Worm (Caenorhabditis elegans) whole organism, young adult: Measurements from ENCODE around the gene immt-1.

ENCODE experiments used
- B0035.1 ChIP-seq: sonication (generic microtip); optimal IDR thresholded peaks from 2 replicates; lab custom pipeline; 2016; ENCODE audit warnings: missing genetic modification characterization, mild to moderate bottlenecking, missing compliant biosample characterization, missing genotype, missing genetic modification reagents
- C06A6.2 ChIP-seq: fragments of 200-800 bp; sonication (Bioruptor generic); conservative IDR thresholded peaks from 2 replicates; pipeline ENCODE4 v1.3.6; 2022; ENCODE audit warnings: missing genetic modification characterization, missing compliant biosample characterization
- D2030.7 ChIP-seq: fragments of 200-800 bp; sonication (Bioruptor generic); IDR thresholded peaks from 2 replicates; pipeline ENCODE4 v1.3.6; 2022; ENCODE audit warnings: missing genetic modification reagents, missing genetic modification characterization, missing compliant biosample characterization
- F22D6.2 ChIP-seq: sonication (generic microtip); optimal IDR thresholded peaks from 2 replicates; lab custom pipeline; 2016; ENCODE audit warnings: mild to moderate bottlenecking, missing genetic modification characterization, missing compliant biosample characterization
- F23B12.7 ChIP-seq: sonication (generic microtip); optimal IDR thresholded peaks from 2 replicates; lab custom pipeline; 2017; ENCODE audit warnings: missing genetic modification characterization, mild to moderate bottlenecking, missing compliant biosample characterization, antibody characterized with exemption, moderate library complexity; ENCODE audit not compliant: insufficient read depth
- F33H1.4 ChIP-seq: fragments of 200-800 bp; sonication (Bioruptor generic); IDR thresholded peaks from 2 replicates; pipeline ENCODE4 v1.3.6; 2022; ENCODE audit warnings: missing genetic modification reagents, missing genetic modification characterization, missing compliant biosample characterization
- F37B4.10 ChIP-seq: fragments of 200-800 bp; sonication (Bioruptor generic); IDR thresholded peaks from 2 replicates; pipeline ENCODE4 v1.3.6; 2022; ENCODE audit warnings: missing genetic modification characterization, missing compliant biosample characterization
- F39B2.1 ChIP-seq: fragments of 200-800 bp; sonication (Bioruptor generic); IDR thresholded peaks from 2 replicates; pipeline ENCODE4 v1.3.6; 2022; ENCODE audit warnings: missing genetic modification reagents, missing genetic modification characterization, missing compliant biosample characterization
- F49E8.2 ChIP-seq: sonication (generic microtip); optimal IDR thresholded peaks from 3 replicates; lab custom pipeline; 2017; ENCODE audit warnings: missing genetic modification characterization, mild to moderate bottlenecking, missing compliant biosample characterization, antibody characterized with exemption, moderate library complexity; ENCODE audit not compliant: insufficient read depth
- K12H6.12 ChIP-seq: fragments of 200-800 bp; sonication (Bioruptor generic); optimal IDR thresholded peaks from 2 replicates; lab custom pipeline; 2018; ENCODE audit warnings: mild to moderate bottlenecking, missing genetic modification characterization, missing compliant biosample characterization
- ZK185.1 ChIP-seq: sonication (generic microtip); optimal IDR thresholded peaks from 2 replicates; lab custom pipeline; 2016; ENCODE audit warnings: mild to moderate bottlenecking, missing genetic modification characterization, missing compliant biosample characterization; ENCODE audit not compliant: poor library complexity, severe bottlenecking
- ama-1 ChIP-seq, 3 experiments: fragments of 150-350 bp in 1 of 3; sonication (generic microtip) in 2 of 3; optimal IDR thresholded peaks; 2 replicates each; lab custom pipeline; 2014 to 2018; ENCODE audit warnings: missing biosample characterization in 2 of 3, missing genetic modification characterization in 2 of 3, missing genetic modification reagents in 2 of 3
- bed-1 ChIP-seq: fragments of 200-800 bp; sonication (Bioruptor generic); IDR thresholded peaks from 2 replicates; pipeline ENCODE4 v1.3.6; 2022; ENCODE audit warnings: missing genetic modification reagents, missing genetic modification characterization, missing compliant biosample characterization
- bed-2 ChIP-seq: fragments of 200-800 bp; sonication (Bioruptor generic); IDR thresholded peaks from 2 replicates; pipeline ENCODE4 v1.3.6; 2022; ENCODE audit warnings: missing genetic modification reagents, missing genetic modification characterization, missing compliant biosample characterization
- cebp-1 ChIP-seq, 2 experiments: fragments of 200-800 bp in 1 of 2; sonication (Bioruptor generic) in 1 of 2; sonication (generic microtip) in 1 of 2; IDR thresholded peaks in 1 of 2; optimal IDR thresholded peaks in 1 of 2; 2 replicates each; pipeline versions ENCODE4 v1.3.6 to Lab custom; 2017 to 2022; ENCODE audit warnings: missing compliant biosample characterization in 2 of 2, missing genetic modification characterization in 2 of 2, mild to moderate bottlenecking in 1 of 2, missing genetic modification reagents in 1 of 2, moderate library complexity in 1 of 2
- cebp-2 ChIP-seq: fragments of 200-800 bp; sonication (Bioruptor generic); IDR thresholded peaks from 2 replicates; pipeline ENCODE4 v1.3.6; 2022; ENCODE audit warnings: missing genetic modification characterization, missing compliant biosample characterization
- ceh-27 ChIP-seq: fragments of 200-800 bp; sonication (Bioruptor generic); optimal IDR thresholded peaks from 2 replicates; lab custom pipeline; 2018; ENCODE audit warnings: mild to moderate bottlenecking, missing genetic modification characterization, moderate library complexity, missing compliant biosample characterization
- ceh-91 ChIP-seq: fragments of 200-800 bp; sonication (Bioruptor generic); IDR thresholded peaks from 2 replicates; pipeline ENCODE4 v1.3.6; 2022; ENCODE audit warnings: missing genetic modification reagents, missing genetic modification characterization, missing compliant biosample characterization
- dox-1 ChIP-seq: fragments of 200-800 bp; sonication (Bioruptor generic); IDR thresholded peaks from 2 replicates; pipeline ENCODE4 v1.3.6; 2022; ENCODE audit warnings: missing genetic modification reagents, missing genetic modification characterization, missing compliant biosample characterization
- dpff-1 ChIP-seq: sonication (generic microtip); optimal IDR thresholded peaks from 2 replicates; lab custom pipeline; 2017; ENCODE audit warnings: mild to moderate bottlenecking, missing genetic modification characterization, missing compliant biosample characterization
- efl-1 ChIP-seq: fragments of 150-350 bp; optimal IDR thresholded peaks from 2 replicates; lab custom pipeline; 2014; ENCODE audit warnings: missing biosample characterization, missing genetic modification reagents, missing genetic modification characterization
- egrh-3 ChIP-seq: fragments of 200-800 bp; sonication (Bioruptor generic); IDR thresholded peaks from 2 replicates; pipeline ENCODE4 v1.3.6; 2022; ENCODE audit warnings: missing genetic modification reagents, missing genetic modification characterization, missing compliant biosample characterization
- him-1 ChIP-seq: sonication (generic microtip); optimal IDR thresholded peaks from 2 replicates; lab custom pipeline; 2016; ENCODE audit warnings: missing genotype, missing genetic modification reagents, missing genetic modification characterization, missing compliant biosample characterization
- hlh-12 ChIP-seq: sonication (generic microtip); optimal IDR thresholded peaks from 2 replicates; lab custom pipeline; 2016; ENCODE audit warnings: missing genetic modification characterization, missing compliant biosample characterization
- hmg-1.2 ChIP-seq: fragments of 200-800 bp; sonication (Bioruptor generic); IDR thresholded peaks from 2 replicates; pipeline ENCODE4 v1.3.6; 2022; ENCODE audit warnings: missing genetic modification reagents, missing genetic modification characterization, missing compliant biosample characterization
- lag-1 ChIP-seq: fragments of 200-800 bp; sonication (Bioruptor generic); IDR thresholded peaks from 2 replicates; pipeline ENCODE4 v1.3.6; 2022; ENCODE audit warnings: missing genetic modification reagents, missing genetic modification characterization, missing compliant biosample characterization
- lsl-1 ChIP-seq: fragments of 200-800 bp; sonication (Bioruptor generic); optimal IDR thresholded peaks from 2 replicates; lab custom pipeline; 2018; ENCODE audit warnings: mild to moderate bottlenecking, missing genetic modification characterization, moderate library complexity, missing compliant biosample characterization
- madf-3 ChIP-seq: fragments of 200-800 bp; sonication (Bioruptor generic); IDR thresholded peaks from 2 replicates; pipeline ENCODE4 v1.3.6; 2022; ENCODE audit warnings: missing genetic modification reagents, missing genetic modification characterization, missing compliant biosample characterization
- mel-28 ChIP-seq: sonication (generic microtip); optimal IDR thresholded peaks from 2 replicates; lab custom pipeline; 2016; ENCODE audit warnings: borderline replicate concordance, mild to moderate bottlenecking, missing genetic modification characterization, missing compliant biosample characterization
- nhr-120 ChIP-seq: fragments of 200-800 bp; sonication (Bioruptor generic); IDR thresholded peaks from 2 replicates; pipeline ENCODE4 v1.3.6; 2022; ENCODE audit warnings: missing genetic modification characterization, missing compliant biosample characterization
- nhr-179 ChIP-seq: sonication (generic microtip); optimal IDR thresholded peaks from 2 replicates; lab custom pipeline; 2016; ENCODE audit warnings: mild to moderate bottlenecking, missing genetic modification characterization, missing compliant biosample characterization
- nhr-80 ChIP-seq: sonication (generic microtip); optimal IDR thresholded peaks from 2 replicates; lab custom pipeline; 2016; ENCODE audit warnings: missing genetic modification characterization, missing compliant biosample characterization
- nhr-90 ChIP-seq: sonication (generic microtip); optimal IDR thresholded peaks from 2 replicates; lab custom pipeline; 2016; ENCODE audit warnings: missing genotype, mild to moderate bottlenecking, missing genetic modification characterization, missing compliant biosample characterization
- pha-4 ChIP-seq: fragments of 150-350 bp; sonication (generic microtip); optimal IDR thresholded peaks from 2 replicates; lab custom pipeline; 2014; ENCODE audit warnings: missing biosample characterization, missing genetic modification reagents, missing genetic modification characterization
- rec-8 ChIP-seq, 2 experiments: sonication (generic microtip); optimal IDR thresholded peaks; 2 replicates each; lab custom pipeline; 2016; ENCODE audit warnings: mild to moderate bottlenecking in 2 of 2, missing genetic modification characterization in 2 of 2, missing genetic modification reagents in 2 of 2, missing genotype in 2 of 2, missing biosample characterization in 1 of 2, missing compliant biosample characterization in 1 of 2, moderate library complexity in 1 of 2
- snpc-1.3 ChIP-seq: sonication (generic microtip); optimal IDR thresholded peaks from 2 replicates; lab custom pipeline; 2017; ENCODE audit warnings: missing genetic modification characterization, mild to moderate bottlenecking, missing compliant biosample characterization, antibody characterized with exemption, moderate library complexity, missing genotype, missing genetic modification reagents; ENCODE audit not compliant: insufficient read depth
- sptf-2 ChIP-seq: fragments of 200-800 bp; sonication (Bioruptor generic); optimal IDR thresholded peaks from 2 replicates; lab custom pipeline; 2018; ENCODE audit warnings: mild to moderate bottlenecking, missing genetic modification characterization, missing compliant biosample characterization
- tlf-1 ChIP-seq: fragments of 200-800 bp; sonication (Bioruptor generic); optimal IDR thresholded peaks from 2 replicates; lab custom pipeline; 2018; ENCODE audit warnings: mild to moderate bottlenecking, missing genetic modification characterization, missing compliant biosample characterization
- unc-62 ChIP-seq: fragments of 150-350 bp; optimal IDR thresholded peaks from 2 replicates; lab custom pipeline; 2014; ENCODE audit warnings: missing biosample characterization, missing genetic modification reagents, missing genetic modification characterization
- zfh-2 ChIP-seq: fragments of 200-800 bp; sonication (Bioruptor generic); conservative IDR thresholded peaks from 2 replicates; pipeline ENCODE4 v1.3.6; 2022; ENCODE audit warnings: missing genetic modification reagents, missing genetic modification characterization, missing compliant biosample characterization
- zim-3 ChIP-seq: sonication (generic microtip); optimal IDR thresholded peaks from 2 replicates; lab custom pipeline; 2017; ENCODE audit warnings: mild to moderate bottlenecking, missing genetic modification characterization, moderate library complexity, missing compliant biosample characterization
- ztf-18 ChIP-seq: sonication (generic microtip); optimal IDR thresholded peaks from 2 replicates; lab custom pipeline; 2016; ENCODE audit warnings: missing genotype, mild to moderate bottlenecking, missing genetic modification characterization, missing compliant biosample characterization
- ztf-22 ChIP-seq: fragments of 200-800 bp; sonication (Bioruptor generic); optimal IDR thresholded peaks from 2 replicates; lab custom pipeline; 2018; ENCODE audit warnings: mild to moderate bottlenecking, missing genetic modification characterization, moderate library complexity, missing compliant biosample characterization
- ztf-26 ChIP-seq: sonication (generic microtip); optimal IDR thresholded peaks from 2 replicates; lab custom pipeline; 2017; ENCODE audit warnings: missing genetic modification characterization, missing compliant biosample characterization
- ztf-3 ChIP-seq: fragments of 200-800 bp; sonication (Bioruptor generic); optimal IDR thresholded peaks from 2 replicates; lab custom pipeline; 2018; ENCODE audit warnings: mild to moderate bottlenecking, missing genetic modification characterization, missing compliant biosample characterization

immt-1 gene

DNA sequence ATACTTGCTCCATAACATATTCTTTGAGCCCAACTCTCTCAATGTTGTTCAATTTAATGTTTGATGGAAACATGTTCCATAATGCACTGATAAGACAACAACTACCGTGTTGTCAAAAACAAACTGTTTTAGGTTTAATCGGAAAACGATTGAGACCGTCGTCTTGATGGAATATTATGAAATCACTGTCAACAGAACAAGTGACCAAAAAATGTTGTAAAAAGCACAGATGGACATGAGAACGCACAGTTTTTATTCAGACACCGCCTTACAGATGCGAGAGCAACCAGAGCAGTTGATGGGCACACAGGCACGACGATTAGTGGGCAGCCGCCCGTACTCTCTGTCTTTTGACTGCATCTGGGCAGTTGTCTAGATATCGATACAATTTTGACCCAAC, 6.0 kb upstream of the immt-1 start:
- TF ChIP-seq F33H1.4 (GFP tag; lab: Robert Waterston, UW) (no peak), dpff-1 (tag; lab: Kevin White, UChicago) (no peak), F49E8.2 (tag; lab: Kevin White, UChicago) (no peak), zim-3 (tag; lab: Kevin White, UChicago) (no peak), F37B4.10 (GFP tag; lab: Robert Waterston, UW) (no peak), sptf-2 (GFP tag; lab: Kevin White, UChicago) (no peak), unc-62 (GFP tag; lab: Kevin White, UChicago) (peak; percentile 87), F39B2.1 (GFP tag; lab: Robert Waterston, UW) (no peak), ztf-26 (tag; lab: Kevin White, UChicago) (no peak), ztf-22 (GFP tag; lab: Kevin White, UChicago) (peak; percentile 1), nhr-80 (peak; percentile 82), dox-1 (GFP tag; lab: Robert Waterston, UW) (peak; percentile 48; the same call in 1 of the 2 replicates), ama-1 (optimal IDR thresholded peaks at IDR 0.05; lab: Kevin White, UChicago) (no peak), ama-1 (GFP tag; optimal IDR thresholded peaks at IDR 0.05; lab: Kevin White, UChicago) (no peak), lag-1 (GFP tag; lab: Robert Waterston, UW) (no peak), F22D6.2 (tag; lab: Kevin White, UChicago) (no peak), ceh-91 (GFP tag; lab: Robert Waterston, UW) (no peak), tlf-1 (GFP tag; lab: Kevin White, UChicago) (no peak), cebp-1 (GFP tag; IDR thresholded peaks at IDR 0.05; lab: Robert Waterston, UW) (peak; percentile 88), cebp-1 (tag; optimal IDR thresholded peaks at IDR 0.05; lab: Kevin White, UChicago) (peak; percentile 90), cebp-2 (GFP tag; lab: Robert Waterston, UW) (no peak), efl-1 (GFP tag; lab: Kevin White, UChicago) (no peak), ceh-27 (GFP tag; lab: Kevin White, UChicago) (no peak), mel-28 (tag; lab: Kevin White, UChicago) (no peak), nhr-90 (tag; lab: Kevin White, UChicago) (no peak), him-1 (tag; lab: Kevin White, UChicago) (no peak), ztf-3 (GFP tag; lab: Kevin White, UChicago) (no peak), lsl-1 (no peak), C06A6.2 (no peak), hlh-12 (tag; lab: Kevin White, UChicago) (no peak), pha-4 (tag; lab: Kevin White, UChicago) (peak; percentile 39)

DNA sequence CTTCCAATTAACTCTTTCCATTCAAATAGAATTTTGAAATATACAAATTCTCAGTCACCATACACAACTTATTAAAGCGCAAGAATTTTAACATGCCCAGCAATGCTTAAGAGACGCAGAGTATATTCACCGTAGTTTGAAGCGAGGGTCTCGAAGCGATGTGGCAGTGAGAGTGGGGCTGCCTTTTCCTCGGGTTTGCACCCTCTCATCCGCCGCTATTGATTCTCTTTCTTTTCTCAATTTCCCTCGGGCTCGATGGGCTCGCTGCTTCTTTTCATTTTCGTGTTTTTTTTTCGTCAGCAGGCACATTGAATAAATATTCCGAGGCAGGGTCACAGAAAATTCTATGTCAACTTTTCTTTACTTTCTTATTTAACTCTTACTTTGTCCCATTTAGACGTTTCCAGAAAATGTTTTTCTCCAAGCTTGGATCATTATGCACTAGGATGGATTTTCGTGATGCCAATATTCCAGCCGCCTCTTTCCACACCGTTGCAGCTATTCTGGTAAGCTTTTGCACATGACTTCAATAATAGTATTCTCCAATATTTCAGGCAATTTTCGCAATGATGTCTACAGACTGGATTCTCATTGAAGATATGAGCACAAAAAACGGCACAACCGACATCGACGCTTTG, 1.7 kb upstream of the immt-1 start, which contains the start of gene T14G11.1:
Gene T14G11.1 (plus strand): TSS at position 408 of the 638 bp plus-strand sequence.
- TF ChIP-seq cebp-2 (GFP tag; lab: Robert Waterston, UW) = no peak
- TF ChIP-seq K12H6.12 (tag; lab: Kevin White, UChicago) = peak; percentile 26
- TF ChIP-seq D2030.7 (GFP tag; lab: Robert Waterston, UW) = no peak
- no peak for TF ChIP-seq madf-3
- TF ChIP-seq B0035.1 (tag; lab: Kevin White, UChicago) = no peak
- TF ChIP-seq snpc-1.3 (tag; lab: Kevin White, UChicago) = no peak
- no peak for TF ChIP-seq nhr-179
- no peak for TF ChIP-seq egrh-3 (GFP tag; lab: Robert Waterston, UW)
- no peak for TF ChIP-seq lsl-1
- TF ChIP-seq nhr-120 (GFP tag; lab: Robert Waterston, UW) = no peak
- peak; percentile 45; the same call in 1 of the 2 replicates for TF ChIP-seq dox-1 (GFP tag; lab: Robert Waterston, UW)
- peak; percentile 36 for TF ChIP-seq pha-4 (tag; lab: Kevin White, UChicago)
- TF ChIP-seq cebp-1 (GFP tag; IDR thresholded peaks at IDR 0.05; lab: Robert Waterston, UW) = 0 out of 2 replicates have a peak, but pooled peaks have one; percentile 15
- peak; percentile 60 for TF ChIP-seq cebp-1 (tag; optimal IDR thresholded peaks at IDR 0.05; lab: Kevin White, UChicago)
- TF ChIP-seq bed-1 (GFP tag; lab: Robert Waterston, UW) = no peak
- no peak for TF ChIP-seq rec-8 (tag; optimal IDR thresholded peaks at IDR 0.05; lab: Kevin White, UChicago)
- no peak for TF ChIP-seq hlh-12 (tag; lab: Kevin White, UChicago)
- TF ChIP-seq bed-2 (GFP tag; lab: Robert Waterston, UW) = no peak
- peak; percentile 72 for TF ChIP-seq zfh-2 (GFP tag; lab: Robert Waterston, UW)
- TF ChIP-seq ztf-18 (tag; lab: Kevin White, UChicago) = peak; percentile 68
- peak; percentile 43; the same call in 1 of the 2 replicates for TF ChIP-seq hmg-1.2 (GFP tag; lab: Robert Waterston, UW)
- TF ChIP-seq F23B12.7 (tag; lab: Kevin White, UChicago) = no peak
- TF ChIP-seq ZK185.1 (tag; lab: Kevin White, UChicago) = peak; percentile 55
